Worm (Caenorhabditis elegans): ENCODE results near the gene AH6.17.

DNA sequence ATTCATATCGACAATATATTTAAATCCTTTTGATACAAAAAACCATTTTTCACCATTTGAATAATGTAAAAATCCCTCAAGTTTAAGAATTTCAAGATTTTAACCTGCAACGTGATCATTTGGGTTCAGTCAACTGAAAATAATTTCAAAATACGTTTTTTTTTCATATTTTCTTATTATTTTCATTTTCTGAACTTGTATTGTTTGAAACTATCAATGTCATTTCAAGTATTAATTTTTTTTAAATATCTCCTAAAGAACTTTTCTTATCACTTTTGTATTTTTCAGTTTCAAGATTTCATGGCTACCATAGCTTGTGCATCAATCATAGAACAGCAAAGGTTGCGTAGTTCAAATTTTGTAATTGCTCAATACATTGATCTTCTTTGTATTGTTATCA lies 9.0 kb downstream of the AH6.17 start, which contains the start of gene sra-9:
- TF ChIP-seq unc-62 (GFP tag; optimal IDR thresholded peaks at IDR 0.05) (no peak), K12H6.12 (tag; optimal IDR thresholded peaks at IDR 0.05) (no peak)

All from whole organism, young adult.